Fruit fly (Drosophila melanogaster): ENCODE measurements around the gene CG15317.

Gene CG15317

dm6 chrX:9579918-9580521 lies 23.7 kb upstream of the CG15317 start, which contains the start of gene LPCAT (continued):
- TF ChIP-seq dysf (GFP tag; IDR thresholded peaks at IDR 0.05) (peak; percentile 83), CG13624 (GFP tag; optimal IDR thresholded peaks at IDR 0.05) (peak; percentile 85), Aef1 (GFP tag; IDR thresholded peaks at IDR 0.05) (peak; percentile 86), CG17829 (tag; optimal IDR thresholded peaks at IDR 0.05) (peak; percentile 47), Asciz (GFP tag; optimal IDR thresholded peaks at IDR 0.05) (peak; percentile 4), ERR (GFP tag; optimal IDR thresholded peaks at IDR 0.05) (peak; percentile 87), CG8388 (GFP tag; optimal IDR thresholded peaks at IDR 0.05) (peak; percentile 17), CG4617 (GFP tag; optimal IDR thresholded peaks at IDR 0.05; ENCODE audit: borderline replicate concordance) (peak; percentile 19), CG11456 (GFP tag; IDR thresholded peaks at IDR 0.05) (peak; percentile 85), CG31224 (GFP tag; IDR thresholded peaks at IDR 0.05) (peak; percentile 52), Sox100B (GFP tag; optimal IDR thresholded peaks at IDR 0.05) (peak; percentile 51), twi (tag; optimal IDR thresholded peaks at IDR 0.05) (no peak), CG32767 (GFP tag; IDR thresholded peaks at IDR 0.05) (peak; percentile 18; the same call in 1 of the 2 replicates), oc (tag; optimal IDR thresholded peaks at IDR 0.05) (no peak), maf-S (GFP tag; optimal IDR thresholded peaks at IDR 0.05) (peak; percentile 61), dimm (GFP tag; IDR thresholded peaks at IDR 0.05) (no peak), trem (tag; optimal IDR thresholded peaks at IDR 0.05) (peak; percentile 40), gt (GFP tag; IDR thresholded peaks at IDR 0.05) (0 out of 2 replicates have a peak, but pooled peaks have one; percentile 32), sna (GFP tag; IDR thresholded peaks at IDR 0.05; ENCODE audit: partially characterized antibody) (peak; percentile 63; the same call in 1 of the 2 replicates), Dbx (GFP tag; IDR thresholded peaks at IDR 0.05) (peak; percentile 90), CG16815 (GFP tag; optimal IDR thresholded peaks at IDR 0.05) (peak; percentile 23), H2.0 (GFP tag; IDR thresholded peaks at IDR 0.05) (peak; percentile 78), fd64A (GFP tag; optimal IDR thresholded peaks at IDR 0.05) (no peak), CG11085 (GFP tag; IDR thresholded peaks at IDR 0.05) (peak; percentile 74; the same call in 1 of the 2 replicates), otp (GFP tag; IDR thresholded peaks at IDR 0.05) (0 out of 3 replicates have a peak, but pooled peaks have one; percentile 20), cg (GFP tag; optimal IDR thresholded peaks at IDR 0.05) (peak; percentile 7), Ssrp (tag; optimal IDR thresholded peaks at IDR 0.05) (no peak), CrebB (tag; optimal IDR thresholded peaks at IDR 0.05) (no peak), CG17186 (GFP tag; optimal IDR thresholded peaks at IDR 0.05) (peak; percentile 80), CG34422 (GFP tag; IDR thresholded peaks at IDR 0.05) (peak; percentile 81), CG10565 (GFP tag; optimal IDR thresholded peaks at IDR 0.05) (no peak), CG15479 (GFP tag; optimal IDR thresholded peaks at IDR 0.05) (peak; percentile 35), CG10959 (GFP tag; IDR thresholded peaks at IDR 0.05) (peak; percentile 13; the same call in 1 of the 2 replicates), grau (tag; optimal IDR thresholded peaks at IDR 0.05) (peak; percentile 28), ase (GFP tag; IDR thresholded peaks at IDR 0.05) (peak; percentile 67; the same call in 2 of the 3 replicates), CG9932 (GFP tag; IDR thresholded peaks at IDR 0.05) (peak; percentile 93), CG3281 (GFP tag; optimal IDR thresholded peaks at IDR 0.05) (peak; percentile 54), CG1602 (GFP tag; optimal IDR thresholded peaks at IDR 0.05) (peak; percentile 67), CG17912 (GFP tag; optimal IDR thresholded peaks at IDR 0.05) (peak; percentile 18), Spps (tag; optimal IDR thresholded peaks at IDR 0.05) (peak; percentile 48), salm (tag; optimal IDR thresholded peaks at IDR 0.05) (no peak), Dll (GFP tag; IDR thresholded peaks at IDR 0.05; ENCODE audit: partially characterized antibody) (peak; percentile 89), Sry-β (GFP tag; optimal IDR thresholded peaks at IDR 0.05) (no peak), CG6791 (GFP tag; IDR thresholded peaks at IDR 0.05; ENCODE audit: partially characterized antibody) (peak; percentile 78), corto (GFP tag; optimal IDR thresholded peaks at IDR 0.05) (no peak), ac (GFP tag; optimal IDR thresholded peaks at IDR 0.05) (no peak), CG13424 (tag; optimal IDR thresholded peaks at IDR 0.05) (peak; percentile 69), ham (GFP tag; IDR thresholded peaks at IDR 0.05) (no peak), Nf-YA (GFP tag; IDR thresholded peaks at IDR 0.05) (no peak), tin (GFP tag; optimal IDR thresholded peaks at IDR 0.05) (peak; percentile 83)

Data from whole organism, embryonic.